Fruit fly (Drosophila melanogaster) whole organism, prepupa: ENCODE data around the gene CG42828.
A peak's percentile ranks its signal among the peaks of the same experiment; 100 is the strongest.

Experiments used
- Blimp-1 ChIP-seq: fragments of 200-800 bp; sonication (Bioruptor generic); optimal IDR thresholded peaks from 3 replicates; lab custom pipeline; 2017; ENCODE audit warnings: missing biosample characterization, missing genetic modification characterization, mild to moderate bottlenecking, moderate library complexity, missing genetic modification reagents
- CG10631 ChIP-seq: fragments of 200-800 bp; sonication (Bioruptor generic); optimal IDR thresholded peaks from 2 replicates; lab custom pipeline; 2016; ENCODE audit warnings: missing biosample characterization, missing genetic modification characterization
- CG10669 ChIP-seq: fragments of 200-800 bp; sonication (Bioruptor generic); optimal IDR thresholded peaks from 3 replicates; lab custom pipeline; 2018; ENCODE audit warnings: missing biosample characterization, mild to moderate bottlenecking, missing genetic modification characterization, moderate library complexity
- CG11294 ChIP-seq: fragments of 200-800 bp; sonication (Bioruptor generic); IDR thresholded peaks from 2 replicates; pipeline ENCODE4 v1.3.6; 2022; ENCODE audit warnings: missing biosample characterization, missing genetic modification characterization
- CG11902 ChIP-seq: fragments of 200-800 bp; sonication (Bioruptor generic); optimal IDR thresholded peaks from 3 replicates; lab custom pipeline; 2016; ENCODE audit warnings: missing biosample characterization, missing genetic modification characterization
- CG1621 ChIP-seq: fragments of 200-800 bp; sonication (Bioruptor generic); optimal IDR thresholded peaks from 3 replicates; lab custom pipeline; 2018; ENCODE audit warnings: missing biosample characterization, mild to moderate bottlenecking, missing genetic modification characterization
- CG16779 ChIP-seq: fragments of 200-800 bp; sonication (Bioruptor generic); optimal IDR thresholded peaks from 3 replicates; lab custom pipeline; 2017; ENCODE audit warnings: missing biosample characterization, mild to moderate bottlenecking, missing genetic modification characterization
- CG3032 ChIP-seq: fragments of 200-800 bp; optimal IDR thresholded peaks from 2 replicates; lab custom pipeline; 2019; ENCODE audit warnings: missing biosample characterization, mild to moderate bottlenecking, missing genetic modification characterization, moderate library complexity
- CG31627 ChIP-seq: fragments of 200-800 bp; sonication (Bioruptor generic); optimal IDR thresholded peaks from 3 replicates; lab custom pipeline; 2016; ENCODE audit warnings: missing biosample characterization, missing genetic modification characterization
- CG32006 ChIP-seq: fragments of 200-800 bp; sonication (Bioruptor generic); optimal IDR thresholded peaks from 3 replicates; lab custom pipeline; 2017; ENCODE audit warnings: missing biosample characterization, mild to moderate bottlenecking, missing genetic modification characterization
- CG34406 ChIP-seq: fragments of 200-800 bp; sonication (Bioruptor generic); optimal IDR thresholded peaks from 3 replicates; lab custom pipeline; 2016; ENCODE audit warnings: missing biosample characterization, missing genetic modification characterization
- CG3919 ChIP-seq: fragments of 200-800 bp; sonication (Bioruptor generic); optimal IDR thresholded peaks from 3 replicates; lab custom pipeline; 2016; ENCODE audit warnings: missing biosample characterization, missing genetic modification characterization
- CG4318 ChIP-seq: fragments of 200-800 bp; sonication (Bioruptor generic); optimal IDR thresholded peaks from 3 replicates; lab custom pipeline; 2017; ENCODE audit warnings: missing biosample characterization, mild to moderate bottlenecking, missing genetic modification characterization
- CG6163 ChIP-seq: fragments of 200-800 bp; sonication (Bioruptor generic); IDR thresholded peaks from 3 replicates; pipeline ENCODE4 v1.3.6; 2022; ENCODE audit warnings: missing biosample characterization, missing genetic modification characterization
- CG6276 ChIP-seq: fragments of 200-800 bp; sonication (Bioruptor generic); optimal IDR thresholded peaks from 2 replicates; lab custom pipeline; 2017; ENCODE audit warnings: missing biosample characterization, mild to moderate bottlenecking, missing genetic modification characterization
- CG6808 ChIP-seq: fragments of 200-800 bp; sonication (Bioruptor generic); optimal IDR thresholded peaks from 3 replicates; lab custom pipeline; 2017; ENCODE audit warnings: missing biosample characterization, missing genetic modification characterization, mild to moderate bottlenecking, moderate library complexity, missing genetic modification reagents
- CG6854 ChIP-seq: fragments of 200-800 bp; sonication (Bioruptor generic); optimal IDR thresholded peaks from 2 replicates; lab custom pipeline; 2017; ENCODE audit warnings: missing biosample characterization, mild to moderate bottlenecking, missing genetic modification characterization
- CG8119 ChIP-seq: fragments of 200-800 bp; sonication (Bioruptor generic); IDR thresholded peaks from 3 replicates; pipeline ENCODE4 v1.3.6; 2022; ENCODE audit warnings: missing biosample characterization, missing genetic modification characterization
- CG8319 ChIP-seq: fragments of 200-800 bp; sonication (Bioruptor generic); optimal IDR thresholded peaks from 3 replicates; lab custom pipeline; 2016; ENCODE audit warnings: missing biosample characterization, missing genetic modification characterization
- CG9139 ChIP-seq: fragments of 200-800 bp; sonication (Bioruptor generic); optimal IDR thresholded peaks from 3 replicates; lab custom pipeline; 2017; ENCODE audit warnings: missing biosample characterization, mild to moderate bottlenecking, missing genetic modification characterization
- Eip75B ChIP-seq: fragments of 200-800 bp; sonication (Bioruptor generic); optimal IDR thresholded peaks from 3 replicates; lab custom pipeline; 2016; ENCODE audit warnings: missing biosample characterization, missing genetic modification characterization
- Eip78C ChIP-seq: fragments of 200-800 bp; sonication (Bioruptor generic); peaks from one replicate; lab custom pipeline; 2016; ENCODE audit warnings: missing biosample characterization, missing genetic modification characterization
- Eip93F ChIP-seq: fragments of 200-800 bp; sonication (Bioruptor generic); optimal IDR thresholded peaks from 2 replicates; lab custom pipeline; 2016; ENCODE audit warnings: missing biosample characterization, mild to moderate bottlenecking, missing genetic modification characterization
- Ets21C ChIP-seq: fragments of 200-800 bp; sonication (Bioruptor generic); optimal IDR thresholded peaks from 3 replicates; lab custom pipeline; 2016; ENCODE audit warnings: missing biosample characterization, missing genetic modification characterization
- Ets96B ChIP-seq: fragments of 200-800 bp; optimal IDR thresholded peaks from 2 replicates; lab custom pipeline; 2019; ENCODE audit warnings: missing biosample characterization, mild to moderate bottlenecking, missing genetic modification characterization, moderate library complexity
- Hr38 ChIP-seq: sonication (Bioruptor generic); optimal IDR thresholded peaks from 2 replicates; lab custom pipeline; 2016; ENCODE audit warnings: missing biosample characterization, missing genetic modification characterization
- Hr39 ChIP-seq: fragments of 200-800 bp; sonication (Bioruptor generic); optimal IDR thresholded peaks from 2 replicates; lab custom pipeline; 2016; ENCODE audit warnings: missing biosample characterization, missing genetic modification characterization
- Lpt ChIP-seq: fragments of 200-800 bp; sonication (Bioruptor generic); optimal IDR thresholded peaks from 3 replicates; lab custom pipeline; 2016; ENCODE audit warnings: missing biosample characterization, missing genetic modification characterization
- Met ChIP-seq: fragments of 200-800 bp; sonication (Bioruptor generic); optimal IDR thresholded peaks from 3 replicates; lab custom pipeline; 2016; ENCODE audit warnings: missing biosample characterization, missing genetic modification characterization
- OdsH ChIP-seq: fragments of 200-800 bp; sonication (Bioruptor generic); optimal IDR thresholded peaks from 3 replicates; lab custom pipeline; 2016; ENCODE audit warnings: missing biosample characterization, missing genetic modification characterization
- Smox ChIP-seq: fragments of 200-800 bp; sonication (Bioruptor generic); optimal IDR thresholded peaks from 3 replicates; lab custom pipeline; 2016; ENCODE audit warnings: missing biosample characterization, missing genetic modification characterization
- Sox102F ChIP-seq: fragments of 200-800 bp; sonication (Bioruptor generic); optimal IDR thresholded peaks from 2 replicates; lab custom pipeline; 2016; ENCODE audit warnings: missing biosample characterization, mild to moderate bottlenecking, missing genetic modification characterization
- Sox14 ChIP-seq: fragments of 200-800 bp; sonication (Bioruptor generic); optimal IDR thresholded peaks from 3 replicates; lab custom pipeline; 2016; ENCODE audit warnings: missing biosample characterization, missing genetic modification characterization
- Sox15 ChIP-seq: fragments of 200-800 bp; sonication (Bioruptor generic); optimal IDR thresholded peaks from 3 replicates; lab custom pipeline; 2016; ENCODE audit warnings: missing biosample characterization, missing genetic modification characterization
- acj6 ChIP-seq: fragments of 200-800 bp; sonication (Bioruptor generic); optimal IDR thresholded peaks from 3 replicates; lab custom pipeline; 2016; ENCODE audit warnings: missing biosample characterization, missing genetic modification characterization
- dac ChIP-seq: fragments of 200-800 bp; sonication (Bioruptor generic); optimal IDR thresholded peaks from 2 replicates; lab custom pipeline; 2017; ENCODE audit warnings: missing biosample characterization, mild to moderate bottlenecking, missing genetic modification characterization
- esn ChIP-seq: fragments of 200-800 bp; sonication (Bioruptor generic); optimal IDR thresholded peaks from 2 replicates; lab custom pipeline; 2016; ENCODE audit warnings: missing biosample characterization, mild to moderate bottlenecking, missing genetic modification characterization, moderate library complexity
- fd59A ChIP-seq: fragments of 200-800 bp; sonication (Bioruptor generic); optimal IDR thresholded peaks from 2 replicates; lab custom pipeline; 2017; ENCODE audit warnings: missing biosample characterization, mild to moderate bottlenecking, missing genetic modification characterization, missing genetic modification reagents
- fd85E ChIP-seq: fragments of 200-800 bp; sonication (Bioruptor generic); optimal IDR thresholded peaks from 3 replicates; lab custom pipeline; 2016; ENCODE audit warnings: missing biosample characterization, missing genetic modification characterization
- fkh ChIP-seq: fragments of 200-800 bp; sonication (Bioruptor generic); optimal IDR thresholded peaks from 3 replicates; lab custom pipeline; 2017; ENCODE audit warnings: missing biosample characterization, mild to moderate bottlenecking, missing genetic modification characterization, moderate library complexity
- lz ChIP-seq: fragments of 200-800 bp; sonication (Bioruptor generic); optimal IDR thresholded peaks from 3 replicates; lab custom pipeline; 2016; ENCODE audit warnings: missing biosample characterization, missing genetic modification characterization
- net ChIP-seq: fragments of 200-800 bp; sonication (Bioruptor generic); optimal IDR thresholded peaks from 3 replicates; lab custom pipeline; 2016; ENCODE audit warnings: missing biosample characterization, missing genetic modification characterization
- pdm3 ChIP-seq: fragments of 200-800 bp; sonication (Bioruptor generic); optimal IDR thresholded peaks from 3 replicates; lab custom pipeline; 2016; ENCODE audit warnings: missing biosample characterization, missing genetic modification characterization
- spab ChIP-seq: fragments of 200-800 bp; sonication (Bioruptor generic); optimal IDR thresholded peaks from 2 replicates; lab custom pipeline; 2017; ENCODE audit warnings: missing biosample characterization, mild to moderate bottlenecking, missing genetic modification characterization, missing genetic modification reagents
- ss ChIP-seq, 2 experiments: fragments of 200-800 bp; sonication (Bioruptor generic); optimal IDR thresholded peaks; 2 replicates in 1 of 2; 3 replicates in 1 of 2; lab custom pipeline; 2017 to 2018; ENCODE audit warnings: mild to moderate bottlenecking in 2 of 2, missing biosample characterization in 2 of 2, missing genetic modification characterization in 2 of 2, moderate library complexity in 1 of 2
- svp ChIP-seq: fragments of 200-800 bp; sonication (Bioruptor generic); peaks from one replicate; lab custom pipeline; 2016; ENCODE audit warnings: missing biosample characterization, missing genetic modification characterization
- vri ChIP-seq: fragments of 200-800 bp; sonication (Bioruptor generic); optimal IDR thresholded peaks from 3 replicates; lab custom pipeline; 2016; ENCODE audit warnings: missing biosample characterization, mild to moderate bottlenecking, missing genetic modification characterization

Gene CG42828

DNA sequence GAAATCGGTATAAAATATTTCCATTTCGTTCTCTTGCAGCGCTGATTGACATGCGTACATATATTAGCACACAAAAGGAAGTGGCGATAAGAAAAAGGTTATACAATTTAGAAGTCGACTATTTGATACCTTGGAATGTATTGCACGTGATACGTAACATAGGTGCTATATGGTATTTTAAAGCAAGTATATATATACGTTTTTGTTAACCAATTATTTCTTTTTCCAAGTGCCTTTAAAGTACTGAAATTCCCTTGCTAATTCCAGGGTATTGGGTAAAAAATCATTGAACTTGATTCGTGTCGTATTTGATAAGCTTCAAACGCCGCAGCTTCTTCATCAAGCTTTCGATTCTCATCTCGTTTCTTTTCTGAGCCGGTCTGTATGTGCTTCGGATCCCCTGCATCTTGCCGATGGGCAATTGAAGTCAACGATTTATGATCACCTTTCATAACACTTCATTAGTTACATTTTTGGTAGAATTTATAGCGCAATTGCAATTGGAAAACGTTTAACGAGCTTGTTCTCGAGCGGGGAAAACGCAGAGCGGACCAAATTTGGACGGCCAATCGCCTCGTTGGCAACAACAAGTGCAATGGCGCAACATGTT, 9.9 kb upstream of the CG42828 start, which contains the start of gene CG4408 (continued):
- TF ChIP-seq CG8119 (GFP tag; lab: Robert Waterston, UW) (peak; percentile 51; the same call in 2 of the 3 replicates), acj6 (GFP tag; lab: Kevin White, UChicago) (peak; percentile 84), net (GFP tag; lab: Kevin White, UChicago) (peak; percentile 61), CG6808 (GFP tag; lab: Kevin White, UChicago) (peak; percentile 59), dac (no peak), Blimp-1 (peak; percentile 71), Hr39 (GFP tag; lab: Kevin White, UChicago) (peak; percentile 94), CG8319 (GFP tag; lab: Kevin White, UChicago) (peak; percentile 71), CG6163 (GFP tag; lab: Robert Waterston, UW) (peak; percentile 83), CG1621 (peak; percentile 49), Hr38 (no peak), Sox102F (GFP tag; lab: Kevin White, UChicago) (peak; percentile 91), Eip93F (GFP tag; lab: Kevin White, UChicago) (peak; percentile 30), Sox15 (GFP tag; lab: Kevin White, UChicago) (peak; percentile 69), pdm3 (GFP tag; lab: Kevin White, UChicago) (peak; percentile 82)

dm6 chr3R:23365028-23365427, 8.5 kb upstream of the CG42828 start:
- TF ChIP-seq CG9139 (GFP tag; lab: Kevin White, UChicago) (no peak), OdsH (peak; percentile 29), Eip75B (GFP tag; lab: Kevin White, UChicago) (no peak), CG16779 (no peak), CG3919 (GFP tag; lab: Kevin White, UChicago) (peak; percentile 12), spab (GFP tag; lab: Kevin White, UChicago) (no peak), acj6 (GFP tag; lab: Kevin White, UChicago) (no peak), Sox15 (GFP tag; lab: Kevin White, UChicago) (no peak), net (GFP tag; lab: Kevin White, UChicago) (peak; percentile 24), CG6808 (GFP tag; lab: Kevin White, UChicago) (no peak), Ets21C (GFP tag; lab: Kevin White, UChicago) (no peak), fd85E (GFP tag; lab: Kevin White, UChicago) (no peak), Met (no peak), CG6163 (GFP tag; lab: Robert Waterston, UW) (no peak), dac (peak; percentile 53), CG32006 (GFP tag; lab: Kevin White, UChicago) (peak; percentile 68), CG10669 (GFP tag; lab: Kevin White, UChicago) (no peak), svp (GFP tag; lab: Kevin White, UChicago) (no peak), pdm3 (GFP tag; lab: Kevin White, UChicago) (peak; percentile 39), lz (GFP tag; lab: Kevin White, UChicago) (no peak), CG4318 (peak; percentile 44), CG11294 (GFP tag; lab: Robert Waterston, UW) (0 out of 2 replicates have a peak, but pooled peaks have one; percentile 24), CG31627 (GFP tag; lab: Kevin White, UChicago) (no peak), esn (GFP tag; lab: Kevin White, UChicago) (no peak), Sox14 (peak; percentile 3), CG6276 (GFP tag; lab: Kevin White, UChicago) (peak; percentile 41), fd59A (GFP tag; lab: Kevin White, UChicago) (no peak), CG8119 (GFP tag; lab: Robert Waterston, UW) (peak; percentile 65), Sox102F (GFP tag; lab: Kevin White, UChicago) (no peak), CG34406 (no peak), Eip93F (GFP tag; lab: Kevin White, UChicago) (no peak), fkh (no peak), CG6854 (GFP tag; lab: Kevin White, UChicago) (no peak), CG11902 (GFP tag; lab: Kevin White, UChicago) (no peak), Blimp-1 (no peak), vri (no peak), ss (GFP tag; optimal IDR thresholded peaks at IDR 0.05; lab: Kevin White, UChicago) (no peak), Ets96B (tag; lab: Kevin White, UChicago) (no peak), CG1621 (no peak), CG10631 (GFP tag; lab: Kevin White, UChicago) (peak; percentile 14), Lpt (no peak), Smox (GFP tag; lab: Kevin White, UChicago) (no peak), Eip78C (GFP tag; lab: Kevin White, UChicago) (peak; percentile 56), CG3032 (tag; lab: Kevin White, UChicago) (no peak)
